Fruit fly (Drosophila melanogaster): Measurements from ENCODE around the gene Lectin-galC1.

Gene Lectin-galC1

DNA sequence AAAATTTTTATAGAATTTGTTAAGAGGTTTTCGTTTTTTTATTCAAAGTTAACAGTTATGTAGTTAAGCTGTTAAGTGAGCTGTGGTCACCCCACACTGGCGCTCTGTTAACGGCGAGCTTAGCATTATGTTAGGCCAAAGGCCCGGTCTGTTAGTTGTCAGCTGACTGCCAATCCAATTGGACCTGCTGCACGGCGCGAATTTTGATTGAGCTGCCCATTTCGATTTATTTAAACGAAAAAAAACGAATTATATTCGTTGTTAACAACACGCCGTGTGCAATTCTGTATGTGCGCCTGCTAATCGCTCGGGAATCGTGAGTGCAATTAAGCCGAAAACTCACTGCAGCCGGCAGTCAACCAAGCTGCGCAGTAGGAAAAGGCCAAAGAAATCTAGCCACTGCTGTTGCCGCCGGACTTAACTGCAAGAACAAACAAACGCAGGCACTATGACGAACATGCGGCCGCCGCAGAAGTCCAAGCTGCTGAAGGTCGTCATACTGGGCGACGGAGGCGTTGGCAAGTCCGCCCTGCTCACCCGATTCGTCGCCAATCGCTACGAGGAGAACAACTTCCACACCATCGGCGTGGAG, 15.3 kb downstream of the Lectin-galC1 start, which contains the start of gene Rab9 (continued):
- TF ChIP-seq Six4 (GFP tag; optimal IDR thresholded peaks at IDR 0.05) (no peak), pzg (GFP tag; optimal IDR thresholded peaks at IDR 0.05) (peak; percentile 4), insv (GFP tag; optimal IDR thresholded peaks at IDR 0.05) (peak; percentile 1 to 87), twi (tag; optimal IDR thresholded peaks at IDR 0.05) (no peak), CG30020 (tag; optimal IDR thresholded peaks at IDR 0.05) (no peak), fd3F (GFP tag; optimal IDR thresholded peaks at IDR 0.05) (no peak), Med (GFP tag) (peak; percentile 68), Dll (GFP tag; IDR thresholded peaks at IDR 0.05; ENCODE audit: partially characterized antibody) (0 out of 4 replicates have a peak, but pooled peaks have one; percentile 22)

DNA sequence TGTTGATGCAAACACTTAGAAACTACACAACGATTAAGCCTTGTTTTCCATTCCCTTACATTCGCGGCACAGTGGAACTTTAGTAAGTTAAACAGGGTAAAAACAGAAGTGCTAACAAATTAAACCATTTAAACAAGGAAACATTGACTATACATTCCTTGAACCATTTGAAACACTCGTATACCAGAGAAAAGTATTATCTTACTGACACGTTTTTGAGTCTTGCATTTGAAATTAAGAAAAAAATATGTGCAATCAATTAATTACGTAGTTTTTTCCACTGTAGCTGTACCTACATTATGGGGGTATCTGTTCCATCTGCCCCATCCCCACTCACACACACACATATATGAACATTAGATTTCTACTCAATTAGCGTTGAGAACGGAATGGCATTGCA, 16.0 kb downstream of the Lectin-galC1 start:
- TF ChIP-seq CG12744 (GFP tag; optimal IDR thresholded peaks at IDR 0.05) = no peak
- no peak for TF ChIP-seq mirr (GFP tag; optimal IDR thresholded peaks at IDR 0.05)
- TF ChIP-seq slp2 (GFP tag; optimal IDR thresholded peaks at IDR 0.05) = no peak
- TF ChIP-seq Bgb (GFP tag; IDR thresholded peaks at IDR 0.05; ENCODE audit: partially characterized antibody) = no peak
- no peak for TF ChIP-seq CG10274 (GFP tag; optimal IDR thresholded peaks at IDR 0.05)
- no peak for TF ChIP-seq jigr1 (GFP tag; IDR thresholded peaks at IDR 0.05)
- no peak for TF ChIP-seq Taf1 (GFP tag; IDR thresholded peaks at IDR 0.05)
- no peak for TF ChIP-seq CG18476 (GFP tag; optimal IDR thresholded peaks at IDR 0.05)
- TF ChIP-seq Nf-YB (GFP tag; optimal IDR thresholded peaks at IDR 0.05) = no peak
- TF ChIP-seq sob (GFP tag; IDR thresholded peaks at IDR 0.05) = no peak
- TF ChIP-seq chinmo (GFP tag; IDR thresholded peaks at IDR 0.05; ENCODE audit: partially characterized antibody) = no peak
- TF ChIP-seq pnt (GFP tag; optimal IDR thresholded peaks at IDR 0.05) = no peak
- no peak for TF ChIP-seq CG13894 (tag; optimal IDR thresholded peaks at IDR 0.05)
- no peak for TF ChIP-seq nom (GFP tag; optimal IDR thresholded peaks at IDR 0.05)
- TF ChIP-seq her (GFP tag; optimal IDR thresholded peaks at IDR 0.05) = no peak
- TF ChIP-seq CG8765 (GFP tag; IDR thresholded peaks at IDR 0.05) = no peak
- no peak for TF ChIP-seq CG11723 (GFP tag; optimal IDR thresholded peaks at IDR 0.05)
- no peak for TF ChIP-seq CG13287 (GFP tag; IDR thresholded peaks at IDR 0.05; ENCODE audit: partially characterized antibody)
- TF ChIP-seq ken (GFP tag; IDR thresholded peaks at IDR 0.05) = no peak
- no peak for TF ChIP-seq CG34224 (GFP tag; IDR thresholded peaks at IDR 0.05; ENCODE audit: partially characterized antibody)
- no peak for TF ChIP-seq CG30020 (tag; optimal IDR thresholded peaks at IDR 0.05)
- TF ChIP-seq Drgx (GFP tag; IDR thresholded peaks at IDR 0.05) = no peak
- no peak for TF ChIP-seq stc (GFP tag; IDR thresholded peaks at IDR 0.05)
- no peak for TF ChIP-seq Antp (GFP tag; optimal IDR thresholded peaks at IDR 0.05)
- no peak for TF ChIP-seq CG4404 (GFP tag; IDR thresholded peaks at IDR 0.05)
- TF ChIP-seq nmo (GFP tag; optimal IDR thresholded peaks at IDR 0.05) = peak; percentile 8
- no peak for TF ChIP-seq Max (GFP tag; optimal IDR thresholded peaks at IDR 0.05)
- TF ChIP-seq ind (GFP tag; optimal IDR thresholded peaks at IDR 0.05) = no peak
- TF ChIP-seq CG16815 (GFP tag; optimal IDR thresholded peaks at IDR 0.05) = no peak
- peak; percentile 46 for TF ChIP-seq lab (GFP tag; optimal IDR thresholded peaks at IDR 0.05)
- TF ChIP-seq HLH54F (GFP tag; optimal IDR thresholded peaks at IDR 0.05) = no peak
- TF ChIP-seq Dll (GFP tag; IDR thresholded peaks at IDR 0.05; ENCODE audit: partially characterized antibody) = no peak
- no peak for TF ChIP-seq CG14860 (GFP tag; IDR thresholded peaks at IDR 0.05; ENCODE audit: partially characterized antibody)
- peak; percentile 25 for TF ChIP-seq nerfin-1 (tag; optimal IDR thresholded peaks at IDR 0.05)
- TF ChIP-seq Scr (GFP tag; IDR thresholded peaks at IDR 0.05; ENCODE audit: partially characterized antibody) = no peak
- TF ChIP-seq CG6254 (GFP tag; optimal IDR thresholded peaks at IDR 0.05) = no peak
- no peak for TF ChIP-seq CG9817 (tag; optimal IDR thresholded peaks at IDR 0.05)
- TF ChIP-seq Atf-2 (GFP tag; optimal IDR thresholded peaks at IDR 0.05) = no peak
- no peak for TF ChIP-seq CG8281 (tag; optimal IDR thresholded peaks at IDR 0.05)
- TF ChIP-seq lmd (GFP tag; IDR thresholded peaks at IDR 0.05) = no peak
- TF ChIP-seq CG5245 (GFP tag; optimal IDR thresholded peaks at IDR 0.05) = no peak
- TF ChIP-seq NFAT (GFP tag; IDR thresholded peaks at IDR 0.05) = no peak

Data from whole organism, embryonic.